Fruit fly (Drosophila melanogaster): ENCODE measurements around the gene CG14346.

Gene CG14346

dm6 chr2L:1361771-1362632, 5.8 kb upstream of the CG14346 start, which contains the start of gene NLaz (continued):
- peak; percentile 30 for TF ChIP-seq Meics (GFP tag; optimal IDR thresholded peaks at IDR 0.05)
- TF ChIP-seq tup (GFP tag; optimal IDR thresholded peaks at IDR 0.05), result no peak
- peak; percentile 9 for TF ChIP-seq pum (GFP tag; optimal IDR thresholded peaks at IDR 0.05)
- TF ChIP-seq bab2 (GFP tag; optimal IDR thresholded peaks at IDR 0.05), result peak; percentile 65
- no peak for TF ChIP-seq Kr (GFP tag; optimal IDR thresholded peaks at IDR 0.05)
- peak; percentile 1 for TF ChIP-seq CG10431 (GFP tag; optimal IDR thresholded peaks at IDR 0.05)
- TF ChIP-seq jing (GFP tag; optimal IDR thresholded peaks at IDR 0.05), result no peak
- TF ChIP-seq CG17328 (GFP tag; IDR thresholded peaks at IDR 0.05), result peak; percentile 62
- TF ChIP-seq CG10366 (GFP tag; IDR thresholded peaks at IDR 0.05), result peak; percentile 72
- no peak for TF ChIP-seq cwo (GFP tag; optimal IDR thresholded peaks at IDR 0.05)
- no peak for TF ChIP-seq BEAF-32 (GFP tag; optimal IDR thresholded peaks at IDR 0.05)
- peak; percentile 58; the same call in 1 of the 2 replicates for TF ChIP-seq Bgb (GFP tag; IDR thresholded peaks at IDR 0.05; ENCODE audit: partially characterized antibody)
- peak; percentile 84; the same call in 2 of the 3 replicates for TF ChIP-seq Mrtf (GFP tag; IDR thresholded peaks at IDR 0.05)
- TF ChIP-seq CG42726 (GFP tag; IDR thresholded peaks at IDR 0.05; ENCODE audit: partially characterized antibody), result peak; percentile 74
- peak; percentile 42 for TF ChIP-seq ewg (GFP tag; optimal IDR thresholded peaks at IDR 0.05)
- TF ChIP-seq CG11504 (tag; optimal IDR thresholded peaks at IDR 0.05), result peak; percentile 63
- peak; percentile 69 for TF ChIP-seq ttk (GFP tag; IDR thresholded peaks at IDR 0.05)
- TF ChIP-seq MTF-1 (GFP tag; optimal IDR thresholded peaks at IDR 0.05; ENCODE audit: borderline replicate concordance), result peak; percentile 6
- no peak for TF ChIP-seq sima (GFP tag; optimal IDR thresholded peaks at IDR 0.05)
- TF ChIP-seq Nf-YA (GFP tag; IDR thresholded peaks at IDR 0.05), result 0 out of 2 replicates have a peak, but pooled peaks have one; percentile 21
- TF ChIP-seq Dp (GFP tag; optimal IDR thresholded peaks at IDR 0.05), result peak; percentile 4
- TF ChIP-seq CG10959 (GFP tag; IDR thresholded peaks at IDR 0.05), result peak; percentile 57
- no peak for TF ChIP-seq CG18476 (GFP tag; optimal IDR thresholded peaks at IDR 0.05)
- peak; percentile 34 for TF ChIP-seq CG30431 (GFP tag; optimal IDR thresholded peaks at IDR 0.05)
- peak; percentile 50 for TF ChIP-seq CG30403 (GFP tag; optimal IDR thresholded peaks at IDR 0.05)
- peak; percentile 20; the same call in 1 of the 2 replicates for TF ChIP-seq bbx (GFP tag; IDR thresholded peaks at IDR 0.05; ENCODE audit: partially characterized antibody)
- TF ChIP-seq HLH3B (GFP tag; IDR thresholded peaks at IDR 0.05), result peak; percentile 56; the same call in 1 of the 2 replicates
- peak; percentile 36 for TF ChIP-seq CG10147 (GFP tag; optimal IDR thresholded peaks at IDR 0.05)
- TF ChIP-seq Usf (GFP tag; optimal IDR thresholded peaks at IDR 0.05), result no peak
- peak; percentile 36; the same call in 2 of the 3 replicates for TF ChIP-seq ase (GFP tag; IDR thresholded peaks at IDR 0.05)
- TF ChIP-seq Hr3 (GFP tag; optimal IDR thresholded peaks at IDR 0.05), result peak; percentile 27
- TF ChIP-seq bcd (GFP tag; optimal IDR thresholded peaks at IDR 0.05), result peak; percentile 35
- TF ChIP-seq sens (GFP tag), result peak; percentile 75
- peak; percentile 18; the same call in 1 of the 2 replicates for TF ChIP-seq esg (GFP tag; conservative IDR thresholded peaks at IDR 0.05)
- peak; percentile 27 for TF ChIP-seq CG12659 (GFP tag; optimal IDR thresholded peaks at IDR 0.05)
- no peak for TF ChIP-seq zen2 (GFP tag; IDR thresholded peaks at IDR 0.05; ENCODE audit: partially characterized antibody)
- no peak for TF ChIP-seq Hmx (GFP tag; optimal IDR thresholded peaks at IDR 0.05)
- no peak for TF ChIP-seq pan (optimal IDR thresholded peaks at IDR 0.05)
- TF ChIP-seq pan (GFP tag; optimal IDR thresholded peaks at IDR 0.05 in 1 of 2, IDR thresholded peaks at IDR 0.05 in 1 of 2), result peak in 1 of 2 experiments; percentile 43
- TF ChIP-seq Pdp1 (GFP tag; optimal IDR thresholded peaks at IDR 0.05), result peak in 1 of 2 experiments; percentile 21
- TF ChIP-seq CG15479 (GFP tag; optimal IDR thresholded peaks at IDR 0.05), result no peak
- no peak for TF ChIP-seq CG34422 (GFP tag; IDR thresholded peaks at IDR 0.05)
- TF ChIP-seq Vsx1 (GFP tag; optimal IDR thresholded peaks at IDR 0.05), result no peak
- peak; percentile 60 for TF ChIP-seq az2 (GFP tag; optimal IDR thresholded peaks at IDR 0.05)
- peak; percentile 14 for TF ChIP-seq Ets97D (GFP tag; optimal IDR thresholded peaks at IDR 0.05)
- peak; percentile 46; the same call in 1 of the 2 replicates for TF ChIP-seq sob (GFP tag; IDR thresholded peaks at IDR 0.05)
- TF ChIP-seq CG5953 (GFP tag; IDR thresholded peaks at IDR 0.05), result 0 out of 2 replicates have a peak, but pooled peaks have one; percentile 16
- TF ChIP-seq Sox100B (GFP tag; optimal IDR thresholded peaks at IDR 0.05), result no peak

Measured in whole organism, embryonic.